Worm (Caenorhabditis elegans) whole organism, L2 larva: Measurements from ENCODE around the gene R02E4.3.

Experiments
- F13H6.1 ChIP-seq: sonication (generic microtip); optimal IDR thresholded peaks from 2 replicates; lab custom pipeline; 2016; ENCODE audit warnings: missing genetic modification characterization, missing compliant biosample characterization
- ZK546.5 ChIP-seq: sonication (generic microtip); optimal IDR thresholded peaks from 2 replicates; lab custom pipeline; 2017; ENCODE audit warnings: missing biosample characterization, missing genetic modification characterization
- aly-2 ChIP-seq: fragments of 150-350 bp; optimal IDR thresholded peaks from 2 replicates; lab custom pipeline; 2014; ENCODE audit warnings: missing biosample characterization, missing genetic modification characterization
- ama-1 ChIP-seq: fragments of 150-350 bp; optimal IDR thresholded peaks from 2 replicates; lab custom pipeline; 2018; ENCODE audit warnings: inconsistent platforms
- blmp-1 ChIP-seq: sonication (generic microtip); optimal IDR thresholded peaks from 2 replicates; lab custom pipeline; 2017; ENCODE audit warnings: missing genetic modification characterization, mild to moderate bottlenecking, missing compliant biosample characterization, antibody characterized with exemption, moderate library complexity; ENCODE audit not compliant: insufficient read depth
- ceh-16 ChIP-seq: fragments of 150-350 bp; optimal IDR thresholded peaks from 2 replicates; lab custom pipeline; 2014; ENCODE audit warnings: missing biosample characterization, missing genetic modification characterization
- crh-2 ChIP-seq: sonication (generic microtip); optimal IDR thresholded peaks from 2 replicates; lab custom pipeline; 2017; ENCODE audit warnings: missing biosample characterization, missing genetic modification characterization
- elt-1 ChIP-seq: fragments of 150-350 bp; optimal IDR thresholded peaks from 2 replicates; lab custom pipeline; 2014; ENCODE audit warnings: missing biosample characterization, missing genetic modification characterization
- elt-3 ChIP-seq: sonication (generic microtip); optimal IDR thresholded peaks from 2 replicates; lab custom pipeline; 2017; ENCODE audit warnings: missing biosample characterization, missing genetic modification characterization
- fos-1 ChIP-seq: fragments of 150-350 bp; optimal IDR thresholded peaks from 2 replicates; lab custom pipeline; 2014; ENCODE audit warnings: missing biosample characterization, missing genetic modification characterization
- gmeb-1 ChIP-seq: fragments of 150-350 bp; optimal IDR thresholded peaks from 2 replicates; lab custom pipeline; 2014; ENCODE audit warnings: missing biosample characterization, missing genetic modification characterization
- lin-11 ChIP-seq: fragments of 150-350 bp; sonication (generic microtip); optimal IDR thresholded peaks from 2 replicates; lab custom pipeline; 2014; ENCODE audit warnings: missing biosample characterization, missing genetic modification characterization, inconsistent platforms, mixed read lengths
- lin-13 ChIP-seq: fragments of 150-350 bp; optimal IDR thresholded peaks from 2 replicates; lab custom pipeline; 2014; ENCODE audit warnings: missing biosample characterization, missing genetic modification reagents, missing genetic modification characterization
- lsy-2 ChIP-seq, 2 experiments: fragments of 150-350 bp in 1 of 2; sonication (generic microtip) in 1 of 2; optimal IDR thresholded peaks; 2 replicates each; lab custom pipeline; 2014 to 2017; ENCODE audit warnings: missing biosample characterization in 2 of 2, missing genetic modification characterization in 2 of 2
- mab-5 ChIP-seq: fragments of 150-350 bp; optimal IDR thresholded peaks from 2 replicates; lab custom pipeline; 2014; ENCODE audit warnings: missing biosample characterization, missing genetic modification characterization
- mbf-1 ChIP-seq: sonication (generic microtip); optimal IDR thresholded peaks from 2 replicates; lab custom pipeline; 2017; ENCODE audit warnings: missing biosample characterization, missing genetic modification characterization
- mdl-1 ChIP-seq, 2 experiments: fragments of 150-350 bp in 1 of 2; sonication (generic microtip) in 1 of 2; optimal IDR thresholded peaks; 2 replicates each; lab custom pipeline; 2017; ENCODE audit warnings: missing biosample characterization in 2 of 2, missing genetic modification characterization in 2 of 2
- nhr-11 ChIP-seq: fragments of 150-350 bp; optimal IDR thresholded peaks from 2 replicates; lab custom pipeline; 2014; ENCODE audit warnings: missing biosample characterization, missing genetic modification characterization
- nhr-12 ChIP-seq: fragments of 150-350 bp; optimal IDR thresholded peaks from 2 replicates; lab custom pipeline; 2014; ENCODE audit warnings: missing biosample characterization, missing genetic modification characterization
- nhr-21 ChIP-seq: fragments of 150-350 bp; optimal IDR thresholded peaks from 2 replicates; lab custom pipeline; 2014; ENCODE audit warnings: missing biosample characterization, missing genetic modification characterization
- nhr-23 ChIP-seq: fragments of 150-350 bp; optimal IDR thresholded peaks from 2 replicates; lab custom pipeline; 2014; ENCODE audit warnings: missing biosample characterization, missing genetic modification reagents, missing genetic modification characterization
- nhr-237 ChIP-seq: fragments of 150-350 bp; optimal IDR thresholded peaks from 2 replicates; lab custom pipeline; 2014; ENCODE audit warnings: missing biosample characterization, missing genetic modification characterization
- nhr-25 ChIP-seq: fragments of 150-350 bp; sonication (generic microtip); optimal IDR thresholded peaks from 3 replicates; lab custom pipeline; 2014; ENCODE audit warnings: missing biosample characterization, missing genetic modification characterization
- nhr-6 ChIP-seq: fragments of 150-350 bp; optimal IDR thresholded peaks from 2 replicates; lab custom pipeline; 2014; ENCODE audit warnings: missing biosample characterization, missing genetic modification characterization
- sem-4 ChIP-seq: fragments of 150-350 bp; optimal IDR thresholded peaks from 2 replicates; lab custom pipeline; 2014; ENCODE audit warnings: missing biosample characterization, missing genetic modification reagents, missing genetic modification characterization
- skn-1 ChIP-seq: sonication (generic microtip); optimal IDR thresholded peaks from 2 replicates; lab custom pipeline; 2017; ENCODE audit warnings: missing biosample characterization, missing genetic modification characterization
- sma-3 ChIP-seq: sonication (generic microtip); optimal IDR thresholded peaks from 2 replicates; lab custom pipeline; 2016; ENCODE audit warnings: missing genetic modification reagents, missing genetic modification characterization, missing compliant biosample characterization
- sma-9 ChIP-seq, 2 experiments: fragments of 150-350 bp in 1 of 2; sonication (generic microtip) in 1 of 2; optimal IDR thresholded peaks; 2 replicates each; lab custom pipeline; 2014 to 2016; ENCODE audit warnings: missing genetic modification characterization in 2 of 2, mild to moderate bottlenecking in 1 of 2, missing biosample characterization in 1 of 2, missing compliant biosample characterization in 1 of 2, missing genetic modification reagents in 1 of 2, moderate library complexity in 1 of 2
- snpc-4 ChIP-seq: fragments of 150-350 bp; optimal IDR thresholded peaks from 2 replicates; lab custom pipeline; 2014; ENCODE audit warnings: missing biosample characterization, missing genetic modification characterization
- unc-55 ChIP-seq: fragments of 150-350 bp; sonication (generic microtip); optimal IDR thresholded peaks from 3 replicates; lab custom pipeline; 2014; ENCODE audit warnings: missing biosample characterization, missing genetic modification reagents, missing genetic modification characterization
- unc-62 ChIP-seq: fragments of 150-350 bp; optimal IDR thresholded peaks from 2 replicates; lab custom pipeline; 2014; ENCODE audit warnings: missing biosample characterization, missing genetic modification reagents, missing genetic modification characterization
- zag-1 ChIP-seq: fragments of 150-350 bp; optimal IDR thresholded peaks from 2 replicates; lab custom pipeline; 2014; ENCODE audit warnings: missing biosample characterization, missing genetic modification characterization
- ztf-4 ChIP-seq: fragments of 150-350 bp; optimal IDR thresholded peaks from 2 replicates; lab custom pipeline; 2014; ENCODE audit warnings: missing biosample characterization, missing genetic modification characterization

R02E4.3 gene

ce11 chrX:4088943-4089342, 13.0 kb downstream of the R02E4.3 start:
- no peak for TF ChIP-seq skn-1 (tag; lab: Kevin White, UChicago)
- peak; percentile 6 for TF ChIP-seq unc-55 (GFP tag; lab: Kevin White, UChicago)

ce11 chrX:4085489-4085888, 16.4 kb downstream of the R02E4.3 start:
- TF ChIP-seq sma-9 (GFP tag; optimal IDR thresholded peaks at IDR 0.05; lab: Kevin White, UChicago), result no peak
- TF ChIP-seq sma-9 (tag; optimal IDR thresholded peaks at IDR 0.05; lab: Kevin White, UChicago), result no peak
- no peak for TF ChIP-seq nhr-21
- TF ChIP-seq ceh-16 (tag; lab: Kevin White, UChicago), result no peak
- TF ChIP-seq nhr-11 (tag; lab: Kevin White, UChicago), result no peak
- no peak for TF ChIP-seq lin-13 (GFP tag; lab: Kevin White, UChicago)
- no peak for TF ChIP-seq crh-2
- no peak for TF ChIP-seq elt-1
- TF ChIP-seq gmeb-1, result no peak
- TF ChIP-seq mab-5 (tag; lab: Kevin White, UChicago), result no peak
- no peak for TF ChIP-seq unc-62 (GFP tag; lab: Kevin White, UChicago)
- no peak for TF ChIP-seq lin-11 (tag; lab: Kevin White, UChicago)

- TF ChIP-seq ama-1 (no peak), nhr-237 (no peak), lin-11 (tag; lab: Kevin White, UChicago) (no peak), fos-1 (tag; lab: Kevin White, UChicago) (no peak), aly-2 (tag; lab: Kevin White, UChicago) (no peak), gmeb-1 (no peak), nhr-25 (tag; lab: Kevin White, UChicago) (no peak), ZK546.5 (tag; lab: Kevin White, UChicago) (no peak), sem-4 (tag; lab: Kevin White, UChicago) (no peak), elt-3 (tag; lab: Kevin White, UChicago) (no peak), snpc-4 (tag; lab: Kevin White, UChicago) (no peak), nhr-12 (tag; lab: Kevin White, UChicago) (no peak)
Observed at ce11 chrX:4079264-4079663, 22.7 kb downstream of the R02E4.3 start, which contains the start of gene T06F4.1. TSS of gene T06F4.1 (minus strand) at chrX:4079364.

ce11 chrX:4075934-4076333, 26.0 kb downstream of the R02E4.3 start:
- TF ChIP-seq skn-1 (tag; lab: Kevin White, UChicago), result no peak
- TF ChIP-seq F13H6.1 (tag; lab: Kevin White, UChicago), result peak; percentile 36
- TF ChIP-seq zag-1 (tag; lab: Kevin White, UChicago), result no peak
- TF ChIP-seq nhr-6 (tag; lab: Kevin White, UChicago), result no peak
- peak; percentile 14 for TF ChIP-seq sma-9 (GFP tag; optimal IDR thresholded peaks at IDR 0.05; lab: Kevin White, UChicago)
- TF ChIP-seq sma-9 (tag; optimal IDR thresholded peaks at IDR 0.05; lab: Kevin White, UChicago), result no peak
- TF ChIP-seq lsy-2 (tag; optimal IDR thresholded peaks at IDR 0.05; lab: Kevin White, UChicago), result peak in 1 of 2 experiments; percentile 6
- TF ChIP-seq unc-62 (GFP tag; lab: Kevin White, UChicago), result no peak
- TF ChIP-seq unc-55 (GFP tag; lab: Kevin White, UChicago), result no peak
- TF ChIP-seq nhr-237, result no peak
- TF ChIP-seq, all 48 proteins: peak for 3

ce11 chrX:4072501-4072900, 29.4 kb downstream of the R02E4.3 start:
- TF ChIP-seq fos-1 (tag; lab: Kevin White, UChicago), result no peak
- TF ChIP-seq nhr-12 (tag; lab: Kevin White, UChicago), result no peak
- TF ChIP-seq sma-3 (GFP tag; lab: Kevin White, UChicago), result no peak
- TF ChIP-seq elt-3 (tag; lab: Kevin White, UChicago), result no peak
- TF ChIP-seq mbf-1 (tag; lab: Kevin White, UChicago), result no peak
- no peak for TF ChIP-seq unc-62 (GFP tag; lab: Kevin White, UChicago)

ce11 chrX:4068180-4068579, 33.7 kb downstream of the R02E4.3 start:
- TF ChIP-seq blmp-1 (tag; lab: Kevin White, UChicago) (no peak), lin-11 (tag; lab: Kevin White, UChicago) (no peak), sem-4 (tag; lab: Kevin White, UChicago) (no peak), elt-3 (tag; lab: Kevin White, UChicago) (no peak), lin-13 (GFP tag; lab: Kevin White, UChicago) (no peak), nhr-12 (tag; lab: Kevin White, UChicago) (no peak), fos-1 (tag; lab: Kevin White, UChicago) (no peak), unc-62 (GFP tag; lab: Kevin White, UChicago) (no peak), nhr-237 (no peak), mdl-1 (tag; optimal IDR thresholded peaks at IDR 0.05; lab: Kevin White, UChicago) (no peak), aly-2 (tag; lab: Kevin White, UChicago) (no peak), ztf-4 (no peak), nhr-23 (tag; lab: Kevin White, UChicago) (no peak)
